Fruit fly (Drosophila melanogaster): ENCODE results near the gene CG32795.

CG32795 gene

dm6 chrX:2744042-2744441, 46.3 kb downstream of the CG32795 start, which contains the start of gene Syx4 (continued):
- peak; percentile 70 for TF ChIP-seq fd85E (GFP tag; optimal IDR thresholded peaks at IDR 0.05)
- peak; percentile 74 for TF ChIP-seq fd59A (GFP tag; optimal IDR thresholded peaks at IDR 0.05)
- peak; percentile 89 for TF ChIP-seq lz (GFP tag; optimal IDR thresholded peaks at IDR 0.05)
- TF ChIP-seq CG3919 (GFP tag; optimal IDR thresholded peaks at IDR 0.05): peak; percentile 91
- TF ChIP-seq fkh (GFP tag; optimal IDR thresholded peaks at IDR 0.05): peak; percentile 52
- peak; percentile 81 for TF ChIP-seq CG11902 (GFP tag; optimal IDR thresholded peaks at IDR 0.05)
- TF ChIP-seq CG6792 (GFP tag; optimal IDR thresholded peaks at IDR 0.05): peak; percentile 92
- TF ChIP-seq CG3032 (tag; optimal IDR thresholded peaks at IDR 0.05): peak; percentile 85
- peak; percentile 65 for TF ChIP-seq Blimp-1 (GFP tag; optimal IDR thresholded peaks at IDR 0.05)
- peak; percentile 78 for TF ChIP-seq CG6854 (GFP tag; optimal IDR thresholded peaks at IDR 0.05)
- TF ChIP-seq esn (GFP tag; optimal IDR thresholded peaks at IDR 0.05): peak; percentile 91
- peak; percentile 91 for TF ChIP-seq Met (GFP tag; optimal IDR thresholded peaks at IDR 0.05)
- TF ChIP-seq ss (GFP tag; optimal IDR thresholded peaks at IDR 0.05): peak; percentile 67 to 83
- peak; percentile 80 for TF ChIP-seq dsx (GFP tag; optimal IDR thresholded peaks at IDR 0.05; ENCODE audit: poor library complexity, severe bottlenecking)
- TF ChIP-seq svp (GFP tag): peak; percentile 92
- peak; percentile 93 for TF ChIP-seq CG8119 (GFP tag; IDR thresholded peaks at IDR 0.05)
- TF ChIP-seq eg (GFP tag; IDR thresholded peaks at IDR 0.05): peak; percentile 98
- TF ChIP-seq Lpt (GFP tag; optimal IDR thresholded peaks at IDR 0.05): peak; percentile 85
- peak; percentile 93 for TF ChIP-seq Gug (GFP tag; IDR thresholded peaks at IDR 0.05)
- TF ChIP-seq Hr39 (GFP tag; optimal IDR thresholded peaks at IDR 0.05): peak; percentile 89
- peak; percentile 92 for TF ChIP-seq Sox14 (GFP tag; optimal IDR thresholded peaks at IDR 0.05)
- TF ChIP-seq Eip93F (GFP tag; optimal IDR thresholded peaks at IDR 0.05): peak; percentile 58
- peak; percentile 92 for TF ChIP-seq topi (GFP tag; optimal IDR thresholded peaks at IDR 0.05)
- TF ChIP-seq CG31627 (GFP tag; optimal IDR thresholded peaks at IDR 0.05): peak; percentile 87
- TF ChIP-seq Hr38 (GFP tag; optimal IDR thresholded peaks at IDR 0.05): no peak
- TF ChIP-seq CG4318 (GFP tag; optimal IDR thresholded peaks at IDR 0.05): peak; percentile 83
- TF ChIP-seq vri (GFP tag; optimal IDR thresholded peaks at IDR 0.05): peak; percentile 80
- TF ChIP-seq cyc (GFP tag; optimal IDR thresholded peaks at IDR 0.05): peak; percentile 88
- TF ChIP-seq Smox (GFP tag; optimal IDR thresholded peaks at IDR 0.05): peak; percentile 87
- peak; percentile 92 for TF ChIP-seq CG11294 (GFP tag; IDR thresholded peaks at IDR 0.05)
- peak; percentile 92 for TF ChIP-seq CG32006 (GFP tag; optimal IDR thresholded peaks at IDR 0.05)

- no peak for TF ChIP-seq Hr39 (GFP tag; optimal IDR thresholded peaks at IDR 0.05)
- no peak for TF ChIP-seq CG16779 (tag; optimal IDR thresholded peaks at IDR 0.05)
- no peak for TF ChIP-seq Lpt (GFP tag; optimal IDR thresholded peaks at IDR 0.05)
- no peak for TF ChIP-seq fd85E (GFP tag; optimal IDR thresholded peaks at IDR 0.05)
- TF ChIP-seq CG1621 (tag; optimal IDR thresholded peaks at IDR 0.05): no peak
- no peak for TF ChIP-seq CG15336 (GFP tag; IDR thresholded peaks at IDR 0.05)
- TF ChIP-seq Met (GFP tag; optimal IDR thresholded peaks at IDR 0.05): no peak
- TF ChIP-seq vri (GFP tag; optimal IDR thresholded peaks at IDR 0.05): no peak
- TF ChIP-seq salr (GFP tag; optimal IDR thresholded peaks at IDR 0.05): no peak
- TF ChIP-seq svp (GFP tag): no peak
- TF ChIP-seq CG34406 (GFP tag; optimal IDR thresholded peaks at IDR 0.05): no peak
- TF ChIP-seq net (GFP tag; optimal IDR thresholded peaks at IDR 0.05): no peak
- TF ChIP-seq Ets21C (GFP tag; optimal IDR thresholded peaks at IDR 0.05): no peak
- no peak for TF ChIP-seq CG6792 (GFP tag; optimal IDR thresholded peaks at IDR 0.05)
- TF ChIP-seq achi (GFP tag; optimal IDR thresholded peaks at IDR 0.05): no peak
- no peak for TF ChIP-seq CG11902 (GFP tag; optimal IDR thresholded peaks at IDR 0.05)
- no peak for TF ChIP-seq topi (GFP tag; optimal IDR thresholded peaks at IDR 0.05)
- TF ChIP-seq CG3032 (tag; optimal IDR thresholded peaks at IDR 0.05): no peak
Observed at dm6 chrX:2743601-2744000, 46.8 kb downstream of the CG32795 start.

dm6 chrX:2743020-2743419, 47.3 kb downstream of the CG32795 start:
- peak; percentile 45 for TF ChIP-seq lz (GFP tag; optimal IDR thresholded peaks at IDR 0.05)
- no peak for TF ChIP-seq CG8632 (GFP tag; optimal IDR thresholded peaks at IDR 0.05)
- peak; percentile 48 for TF ChIP-seq CG32006 (GFP tag; optimal IDR thresholded peaks at IDR 0.05)
- no peak for TF ChIP-seq CG10669 (GFP tag; optimal IDR thresholded peaks at IDR 0.05)
- TF ChIP-seq fkh (GFP tag; optimal IDR thresholded peaks at IDR 0.05): no peak
- no peak for TF ChIP-seq ss (GFP tag; optimal IDR thresholded peaks at IDR 0.05)
- peak; percentile 23; the same call in 1 of the 3 replicates for TF ChIP-seq CG8119 (GFP tag; IDR thresholded peaks at IDR 0.05)
- TF ChIP-seq CG6792 (GFP tag; optimal IDR thresholded peaks at IDR 0.05): peak; percentile 6
- TF ChIP-seq CG11902 (GFP tag; optimal IDR thresholded peaks at IDR 0.05): no peak
- TF ChIP-seq CG4318 (GFP tag; optimal IDR thresholded peaks at IDR 0.05): no peak
- no peak for TF ChIP-seq Lpt (GFP tag; optimal IDR thresholded peaks at IDR 0.05)
- peak; percentile 81 for TF ChIP-seq eg (GFP tag; IDR thresholded peaks at IDR 0.05)
- peak; percentile 61 for TF ChIP-seq Hr39 (GFP tag; optimal IDR thresholded peaks at IDR 0.05)
- no peak for TF ChIP-seq fd59A (GFP tag; optimal IDR thresholded peaks at IDR 0.05)
- peak; percentile 29 for TF ChIP-seq vri (GFP tag; optimal IDR thresholded peaks at IDR 0.05)
- no peak for TF ChIP-seq CG16779 (tag; optimal IDR thresholded peaks at IDR 0.05)
- peak; percentile 16 for TF ChIP-seq CG3919 (GFP tag; optimal IDR thresholded peaks at IDR 0.05)
- no peak for TF ChIP-seq Blimp-1 (GFP tag; optimal IDR thresholded peaks at IDR 0.05)
- TF ChIP-seq CG1621 (tag; optimal IDR thresholded peaks at IDR 0.05): no peak
- peak; percentile 46 for TF ChIP-seq pdm3 (GFP tag; optimal IDR thresholded peaks at IDR 0.05)
- TF ChIP-seq Eip78C (GFP tag): peak; percentile 68
- TF ChIP-seq CG3032 (tag; optimal IDR thresholded peaks at IDR 0.05): no peak
- no peak for TF ChIP-seq fd85E (GFP tag; optimal IDR thresholded peaks at IDR 0.05)
- no peak for TF ChIP-seq salr (GFP tag; optimal IDR thresholded peaks at IDR 0.05)
- no peak for TF ChIP-seq CG6808 (GFP tag; optimal IDR thresholded peaks at IDR 0.05)
- TF ChIP-seq achi (GFP tag; optimal IDR thresholded peaks at IDR 0.05): peak; percentile 35
